Worm (Caenorhabditis elegans): Measurements from ENCODE around the gene fbxb-63.

- TF ChIP-seq pes-1 (GFP tag; IDR thresholded peaks at IDR 0.05) = no peak
- no peak for TF ChIP-seq hmbx-1 (tag; optimal IDR thresholded peaks at IDR 0.05)
- TF ChIP-seq ets-7 (tag; optimal IDR thresholded peaks at IDR 0.05) = no peak
- no peak for TF ChIP-seq ama-1 (optimal IDR thresholded peaks at IDR 0.05)
- TF ChIP-seq tbx-37 (GFP tag; conservative IDR thresholded peaks at IDR 0.05) = no peak
- no peak for TF ChIP-seq hmg-4 (GFP tag; optimal IDR thresholded peaks at IDR 0.05)
These were observed 17.6 kb downstream of the fbxb-63 start for ce11 chrV:19285921-19286320.
